Worm (Caenorhabditis elegans): ENCODE results near the gene rps-24.
A peak's percentile ranks its signal among the peaks of the same experiment; 100 is the strongest.

rps-24 gene

ce11 chrIV:425546-425945 lies 39.9 kb downstream of the rps-24 start:
- no peak for TF ChIP-seq R02D3.7 (tag; optimal IDR thresholded peaks at IDR 0.05)
- peak; percentile 32 for TF ChIP-seq ceh-28 (tag; optimal IDR thresholded peaks at IDR 0.05)
- TF ChIP-seq ztf-11 (tag; optimal IDR thresholded peaks at IDR 0.05) = no peak
- TF ChIP-seq unc-39 (tag; optimal IDR thresholded peaks at IDR 0.05) = no peak
- no peak for TF ChIP-seq fkh-2 (tag; optimal IDR thresholded peaks at IDR 0.05)
- no peak for TF ChIP-seq nhr-77 (tag; optimal IDR thresholded peaks at IDR 0.05)
- peak; percentile 60 for TF ChIP-seq hmg-11 (tag; optimal IDR thresholded peaks at IDR 0.05)
- peak; percentile 72 for TF ChIP-seq lin-15B (tag; optimal IDR thresholded peaks at IDR 0.05)
- peak; percentile 39 for TF ChIP-seq lin-39 (tag; optimal IDR thresholded peaks at IDR 0.05)
- no peak for TF ChIP-seq mml-1 (tag; optimal IDR thresholded peaks at IDR 0.05)
- peak; percentile 3 for TF ChIP-seq elt-2 (tag; optimal IDR thresholded peaks at IDR 0.05)
- no peak for TF ChIP-seq ceh-16 (tag; optimal IDR thresholded peaks at IDR 0.05)
- TF ChIP-seq nfya-1 (tag; optimal IDR thresholded peaks at IDR 0.05; ENCODE audit: insufficient read depth) = peak; percentile 73
- TF ChIP-seq nhr-23 (tag; optimal IDR thresholded peaks at IDR 0.05) = peak; percentile 59

DNA sequence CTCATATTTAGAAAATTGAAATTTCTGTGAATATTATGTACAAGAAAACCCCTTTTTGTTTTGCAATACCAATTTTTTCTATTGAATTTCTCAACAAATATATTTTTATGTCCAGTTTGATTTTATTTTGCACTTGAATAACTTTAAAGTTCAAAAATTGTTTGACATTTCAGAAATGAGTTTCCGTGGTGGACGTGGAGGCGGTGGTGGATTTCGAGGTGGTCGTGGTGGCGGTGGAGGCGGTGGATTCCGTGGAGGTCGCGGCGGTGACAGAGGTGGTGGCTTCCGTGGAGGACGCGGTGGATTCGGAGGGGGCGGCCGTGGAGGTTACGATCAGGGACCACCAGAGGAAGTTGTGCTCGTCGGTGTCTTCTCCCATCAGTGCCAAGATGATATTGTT lies 40.3 kb downstream of the rps-24 start, which contains the start of gene garr-1:
TSS of gene garr-1 (plus strand) at position 174 of the 400 bp plus-strand sequence.
- no peak for TF ChIP-seq pha-4 (tag; optimal IDR thresholded peaks at IDR 0.05)
- no peak for TF ChIP-seq tbx-2 (tag; optimal IDR thresholded peaks at IDR 0.05)
- TF ChIP-seq mdl-1 (tag; optimal IDR thresholded peaks at IDR 0.05) = no peak
- TF ChIP-seq ceh-9 (tag; optimal IDR thresholded peaks at IDR 0.05) = no peak
- no peak for TF ChIP-seq ceh-28 (tag; optimal IDR thresholded peaks at IDR 0.05)
- no peak for TF ChIP-seq ceh-82 (tag; optimal IDR thresholded peaks at IDR 0.05)
- TF ChIP-seq lin-39 (tag; optimal IDR thresholded peaks at IDR 0.05) = no peak

DNA sequence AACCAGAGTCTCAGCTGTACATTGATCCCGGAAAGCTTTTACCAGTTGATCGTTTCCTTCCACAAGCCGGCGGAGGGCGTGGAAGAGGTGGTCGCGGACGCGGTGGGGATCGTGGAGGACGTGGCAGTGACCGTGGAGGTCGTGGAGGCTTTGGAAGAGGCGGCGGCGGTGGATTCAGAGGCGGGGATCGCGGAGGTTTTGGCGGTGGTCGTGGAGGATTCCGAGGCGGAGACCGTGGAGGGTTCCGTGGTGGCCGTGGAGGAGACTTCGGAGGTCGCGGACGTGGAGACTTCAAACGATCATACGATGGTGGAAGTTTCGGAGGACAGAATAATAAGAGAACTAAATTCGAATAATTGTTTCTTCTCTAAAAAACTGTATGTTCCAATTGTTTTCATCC lies 40.9 kb downstream of the rps-24 start:
- TF ChIP-seq fos-1 (tag; optimal IDR thresholded peaks at IDR 0.05) (no peak), ceh-28 (tag; optimal IDR thresholded peaks at IDR 0.05) (no peak), mml-1 (tag; optimal IDR thresholded peaks at IDR 0.05) (no peak), ama-1 (optimal IDR thresholded peaks at IDR 0.05) (no peak), mdl-1 (tag; optimal IDR thresholded peaks at IDR 0.05) (no peak), fkh-10 (GFP tag; optimal IDR thresholded peaks at IDR 0.05) (no peak)

ce11 chrIV:427100-427908 lies 41.6 kb downstream of the rps-24 start:
- TF ChIP-seq skn-1 (tag; optimal IDR thresholded peaks at IDR 0.05) (no peak), nfya-1 (tag; optimal IDR thresholded peaks at IDR 0.05; ENCODE audit: insufficient read depth) (peak; percentile 28), daf-12 (tag; optimal IDR thresholded peaks at IDR 0.05) (no peak)

ce11 chrIV:428869-429268 lies 43.2 kb downstream of the rps-24 start, which contains the start of gene Y66H1A.5:
Gene Y66H1A.5, minus strand, starts transcription at chrIV:429133.
- TF ChIP-seq elt-2 (tag; optimal IDR thresholded peaks at IDR 0.05) (peak; percentile 74), pha-4 (tag; optimal IDR thresholded peaks at IDR 0.05) (peak; percentile 26), nhr-28 (tag; optimal IDR thresholded peaks at IDR 0.05) (no peak), pqm-1 (tag; optimal IDR thresholded peaks at IDR 0.05) (peak; percentile 48)
